Worm (Caenorhabditis elegans) whole organism, L2 larva: Measurements from ENCODE around the gene glrx-22.

Experiments
- C34F6.9 ChIP-seq: fragments of 150-350 bp; optimal IDR thresholded peaks from 2 replicates; lab custom pipeline; 2014; ENCODE audit warnings: missing biosample characterization, missing genetic modification characterization
- ama-1 ChIP-seq: fragments of 150-350 bp; optimal IDR thresholded peaks from 2 replicates; lab custom pipeline; 2018; ENCODE audit warnings: inconsistent platforms
- blmp-1 ChIP-seq: sonication (generic microtip); optimal IDR thresholded peaks from 2 replicates; lab custom pipeline; 2017; ENCODE audit warnings: missing genetic modification characterization, mild to moderate bottlenecking, missing compliant biosample characterization, antibody characterized with exemption, moderate library complexity; ENCODE audit not compliant: insufficient read depth
- lin-11 ChIP-seq: fragments of 150-350 bp; sonication (generic microtip); optimal IDR thresholded peaks from 2 replicates; lab custom pipeline; 2014; ENCODE audit warnings: missing biosample characterization, missing genetic modification characterization, inconsistent platforms, mixed read lengths
- nhr-6 ChIP-seq: fragments of 150-350 bp; optimal IDR thresholded peaks from 2 replicates; lab custom pipeline; 2014; ENCODE audit warnings: missing biosample characterization, missing genetic modification characterization
- nhr-77 ChIP-seq: fragments of 150-350 bp; optimal IDR thresholded peaks from 2 replicates; lab custom pipeline; 2014; ENCODE audit warnings: missing biosample characterization, missing genetic modification characterization
- skn-1 ChIP-seq: sonication (generic microtip); optimal IDR thresholded peaks from 2 replicates; lab custom pipeline; 2017; ENCODE audit warnings: missing biosample characterization, missing genetic modification characterization
- ztf-11 ChIP-seq: sonication (generic microtip); optimal IDR thresholded peaks from 2 replicates; lab custom pipeline; 2017; ENCODE audit warnings: missing biosample characterization, missing genetic modification characterization

ce11 chrIV:8210300-8210699 lies 9.3 kb upstream of the glrx-22 start, which contains the start of gene C07G1.6:
- no peak for TF ChIP-seq blmp-1 (tag; lab: Kevin White, UChicago)
- TF ChIP-seq skn-1 (tag; lab: Kevin White, UChicago) = no peak
- TF ChIP-seq ama-1 = no peak
- TF ChIP-seq ztf-11 (tag; lab: Kevin White, UChicago) = no peak
- no peak for TF ChIP-seq lin-11 (tag; lab: Kevin White, UChicago)
- TF ChIP-seq C34F6.9 (tag; lab: Kevin White, UChicago) = no peak
- no peak for TF ChIP-seq nhr-6 (tag; lab: Kevin White, UChicago)
- no peak for TF ChIP-seq nhr-77 (tag; lab: Kevin White, UChicago)
